Worm (Caenorhabditis elegans): ENCODE results near the gene K01D12.7.

DNA sequence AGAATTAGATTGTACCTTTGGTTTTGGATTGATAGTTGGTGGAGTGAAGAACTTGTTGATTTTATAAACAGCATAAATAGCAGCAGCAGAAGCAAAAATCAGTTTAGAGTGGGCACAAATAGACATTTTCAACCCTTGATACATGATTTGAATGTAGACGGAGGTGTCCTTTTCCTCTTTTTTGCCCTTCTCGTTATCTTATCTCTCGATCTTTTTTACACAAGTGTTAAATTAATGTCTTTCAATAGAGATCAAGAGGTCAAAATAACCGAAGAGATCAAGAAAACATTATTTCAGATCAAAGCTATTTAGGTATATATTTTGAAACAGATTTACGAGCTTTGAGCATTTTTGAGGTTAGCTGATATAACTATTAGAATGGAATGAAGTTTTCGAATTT lies 10.6 kb upstream of the K01D12.7 start, which contains the start of gene cdr-7:
- TF ChIP-seq unc-62 (GFP tag; optimal IDR thresholded peaks at IDR 0.05), result no peak
- TF ChIP-seq snpc-4 (GFP tag; optimal IDR thresholded peaks at IDR 0.05), result no peak
- TF ChIP-seq snpc-4 (tag; optimal IDR thresholded peaks at IDR 0.05), result no peak

All from whole organism, young adult.